Fruit fly (Drosophila melanogaster) S2 (cell line): Measurements from ENCODE around the gene CG16825.

Source experiments
- CG8478 ChIP-seq: fragments of >200 bp; optimal IDR thresholded peaks from 2 replicates; lab custom pipeline; 2018
- CTCF ChIP-seq, 2 experiments: fragments of >200 bp; optimal IDR thresholded peaks; 2 replicates each; lab custom pipeline; 2018

DNA sequence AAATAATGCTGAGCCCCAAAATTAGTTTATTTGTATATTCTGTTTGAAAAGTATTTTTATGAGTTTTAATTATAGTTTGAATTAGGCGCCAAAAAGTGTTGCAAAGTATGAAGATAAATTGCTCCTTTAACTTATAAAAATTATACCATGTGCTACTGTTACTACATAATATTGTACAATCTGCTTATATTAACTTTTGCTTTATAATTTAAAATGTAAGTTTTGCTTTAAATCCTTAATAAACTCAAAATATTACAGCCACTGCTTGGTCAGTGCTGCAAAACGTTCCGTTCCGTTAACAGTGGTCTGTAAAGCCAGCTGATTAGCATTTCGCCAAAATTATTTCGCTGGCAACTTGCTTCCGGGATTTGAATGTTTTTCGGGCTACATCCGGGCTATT is 14.9 kb upstream of the CG16825 start, which contains the start of gene CG31729:
- TF ChIP-seq CG8478 (lab: Kevin White, UChicago) = no peak
- TF ChIP-seq CTCF (optimal IDR thresholded peaks at IDR 0.05; lab: Kevin White, UChicago) = no peak
